Fruit fly (Drosophila melanogaster): ENCODE results near the gene ed.
A peak's percentile ranks its signal among the peaks of the same experiment; 100 is the strongest.

ed gene

dm6 chr2L:4116656-4117055 is 85.5 kb downstream of the ed start:
- TF ChIP-seq lov (optimal IDR thresholded peaks at IDR 0.05): no peak
- 0 out of 3 replicates have a peak, but pooled peaks have one; percentile 8 for TF ChIP-seq lov (GFP tag; IDR thresholded peaks at IDR 0.05)
- no peak for TF ChIP-seq zfh2 (GFP tag; optimal IDR thresholded peaks at IDR 0.05)
- TF ChIP-seq Camta (GFP tag; optimal IDR thresholded peaks at IDR 0.05): no peak
- no peak for TF ChIP-seq bbx (GFP tag; IDR thresholded peaks at IDR 0.05; ENCODE audit: partially characterized antibody)
- no peak for TF ChIP-seq CG5245 (GFP tag; optimal IDR thresholded peaks at IDR 0.05)
- 0 out of 2 replicates have a peak, but pooled peaks have one; percentile 17 for TF ChIP-seq ara (GFP tag; IDR thresholded peaks at IDR 0.05)
- TF ChIP-seq Ets65A (GFP tag): peak; percentile 84

- TF ChIP-seq br (optimal IDR thresholded peaks at IDR 0.05): no peak
- TF ChIP-seq psq (GFP tag; optimal IDR thresholded peaks at IDR 0.05): peak; percentile 22
- TF ChIP-seq CG1792 (GFP tag; optimal IDR thresholded peaks at IDR 0.05): peak; percentile 73
- peak; percentile 56 for TF ChIP-seq Side (GFP tag; optimal IDR thresholded peaks at IDR 0.05)
- no peak for TF ChIP-seq pan (optimal IDR thresholded peaks at IDR 0.05)
- peak in 1 of 2 experiments; percentile 79 for TF ChIP-seq pan (GFP tag; optimal IDR thresholded peaks at IDR 0.05 in 1 of 2, IDR thresholded peaks at IDR 0.05 in 1 of 2)
- no peak for TF ChIP-seq ham (GFP tag; IDR thresholded peaks at IDR 0.05)
- TF ChIP-seq Rfx (GFP tag; IDR thresholded peaks at IDR 0.05): peak; percentile 66
- TF ChIP-seq sug (tag; optimal IDR thresholded peaks at IDR 0.05): peak; percentile 29
- TF ChIP-seq CG15601 (tag; optimal IDR thresholded peaks at IDR 0.05): peak; percentile 84
- TF ChIP-seq lab (GFP tag; optimal IDR thresholded peaks at IDR 0.05): peak; percentile 88
- TF ChIP-seq trh (GFP tag; optimal IDR thresholded peaks at IDR 0.05): peak; percentile 47
- TF ChIP-seq CG8281 (tag; optimal IDR thresholded peaks at IDR 0.05): peak; percentile 55
- peak; percentile 75 for TF ChIP-seq Oli (tag; optimal IDR thresholded peaks at IDR 0.05)
- peak; percentile 79 for TF ChIP-seq CG4404 (GFP tag; IDR thresholded peaks at IDR 0.05)
- no peak for TF ChIP-seq CG17912 (GFP tag; optimal IDR thresholded peaks at IDR 0.05)
- peak; percentile 82 for TF ChIP-seq dysf (GFP tag; IDR thresholded peaks at IDR 0.05)
- peak; percentile 54 for TF ChIP-seq CG7745 (tag; optimal IDR thresholded peaks at IDR 0.05)
- TF ChIP-seq pnt (GFP tag; optimal IDR thresholded peaks at IDR 0.05): peak; percentile 77
- peak; percentile 58 for TF ChIP-seq pho (GFP tag; optimal IDR thresholded peaks at IDR 0.05)
- TF ChIP-seq CG3995 (GFP tag; optimal IDR thresholded peaks at IDR 0.05): no peak
- TF ChIP-seq fd102C (GFP tag; optimal IDR thresholded peaks at IDR 0.05): peak; percentile 6
- TF ChIP-seq peb (GFP tag; IDR thresholded peaks at IDR 0.05): peak; percentile 43
- TF ChIP-seq crp (GFP tag; optimal IDR thresholded peaks at IDR 0.05): no peak
- peak; percentile 75; the same call in 2 of the 3 replicates for TF ChIP-seq so (GFP tag; IDR thresholded peaks at IDR 0.05)
- peak; percentile 42 for TF ChIP-seq NK7.1 (GFP tag; optimal IDR thresholded peaks at IDR 0.05)
- peak; percentile 28 for TF ChIP-seq CG4617 (GFP tag; optimal IDR thresholded peaks at IDR 0.05; ENCODE audit: borderline replicate concordance)
- peak; percentile 73 for TF ChIP-seq Hmr (GFP tag; optimal IDR thresholded peaks at IDR 0.05)
- TF ChIP-seq Hr3 (GFP tag; optimal IDR thresholded peaks at IDR 0.05): peak; percentile 75
- TF ChIP-seq CG17829 (tag; optimal IDR thresholded peaks at IDR 0.05): peak; percentile 87
- TF ChIP-seq CG12391 (tag; optimal IDR thresholded peaks at IDR 0.05): peak; percentile 86
- TF ChIP-seq chm (GFP tag; IDR thresholded peaks at IDR 0.05): peak; percentile 86
- TF ChIP-seq CG1602 (GFP tag; optimal IDR thresholded peaks at IDR 0.05): peak; percentile 74
- peak; percentile 84 for TF ChIP-seq CG11504 (tag; optimal IDR thresholded peaks at IDR 0.05)
- TF ChIP-seq disco-r (GFP tag; optimal IDR thresholded peaks at IDR 0.05): peak; percentile 21
- peak; percentile 7 for TF ChIP-seq YL-1 (GFP tag; optimal IDR thresholded peaks at IDR 0.05)
- TF ChIP-seq CTCF (GFP tag; optimal IDR thresholded peaks at IDR 0.05): peak; percentile 44
- TF ChIP-seq nerfin-1 (tag; optimal IDR thresholded peaks at IDR 0.05): peak; percentile 83
- TF ChIP-seq CG10959 (GFP tag; IDR thresholded peaks at IDR 0.05): peak; percentile 76
- TF ChIP-seq CG4854 (GFP tag; optimal IDR thresholded peaks at IDR 0.05): peak; percentile 64
- TF ChIP-seq CG11093 (GFP tag; IDR thresholded peaks at IDR 0.05): peak; percentile 83
- peak; percentile 39 for TF ChIP-seq Dek (tag; optimal IDR thresholded peaks at IDR 0.05)
These were observed 88.0 kb downstream of the ed start for dm6 chr2L:4118983-4119670.
